Worm (Caenorhabditis elegans) whole organism, mixed stage, embryonic: ENCODE data around the gene Y44F5A.1.

Source experiments
- elt-1 ChIP-seq: sonication (generic microtip); optimal IDR thresholded peaks from 2 replicates; lab custom pipeline; 2017; ENCODE audit warnings: missing genetic modification characterization, mild to moderate bottlenecking, missing compliant biosample characterization, antibody characterized with exemption, moderate library complexity, borderline replicate concordance; ENCODE audit not compliant: insufficient read depth
- flh-1 ChIP-seq: fragments of 200-800 bp; sonication (Bioruptor generic); optimal IDR thresholded peaks from 2 replicates; lab custom pipeline; 2018; ENCODE audit warnings: mild to moderate bottlenecking, missing genetic modification characterization, moderate library complexity, missing compliant biosample characterization
- pha-4 ChIP-seq: fragments of 150-350 bp; optimal IDR thresholded peaks from 2 replicates; lab custom pipeline; 2018; ENCODE audit warnings: missing biosample characterization, missing genetic modification reagents, missing genetic modification characterization

ce11 chrIII:4278203-4278602, 30.7 kb upstream of the Y44F5A.1 start:
- TF ChIP-seq elt-1 (tag; lab: Kevin White, UChicago) (no peak), pha-4 (tag; lab: Kevin White, UChicago) (no peak), flh-1 (GFP tag; lab: Kevin White, UChicago) (no peak)
